Fruit fly (Drosophila melanogaster) whole organism, wandering third instar larva: Measurements from ENCODE around the gene CG14506.

Source experiments
- CG32264 ChIP-seq: fragments of 200-800 bp; sonication (Bioruptor generic); optimal IDR thresholded peaks from 2 replicates; lab custom pipeline; 2016; ENCODE audit warnings: missing biosample characterization, missing genetic modification characterization
- CG9705 ChIP-seq: fragments of 200-800 bp; sonication (Bioruptor generic); optimal IDR thresholded peaks from 2 replicates; lab custom pipeline; 2018; ENCODE audit warnings: missing biosample characterization, mild to moderate bottlenecking, missing genetic modification characterization
- CrebA ChIP-seq: fragments of 200-800 bp; sonication (Bioruptor generic); optimal IDR thresholded peaks from 2 replicates; lab custom pipeline; 2016; ENCODE audit warnings: missing biosample characterization, mild to moderate bottlenecking, missing genetic modification characterization, borderline replicate concordance
- Dfd ChIP-seq: fragments of >200 bp; optimal IDR thresholded peaks from 2 replicates; lab custom pipeline; 2017; ENCODE audit warnings: missing biosample characterization, missing genetic modification characterization
- Dif ChIP-seq: fragments of 200-275, 200-300 bp; sonication (Bioruptor generic); optimal IDR thresholded peaks from 2 replicates; lab custom pipeline; 2018; ENCODE audit warnings: missing biosample characterization, missing genetic modification characterization; ENCODE audit not compliant: partially characterized antibody
- GATAd ChIP-seq: sonication (Bioruptor generic); optimal IDR thresholded peaks from 2 replicates; lab custom pipeline; 2016; ENCODE audit warnings: missing biosample characterization, missing genetic modification characterization
- HLH106 ChIP-seq: fragments of 200-800 bp; optimal IDR thresholded peaks from 3 replicates; lab custom pipeline; 2019; ENCODE audit warnings: missing biosample characterization, mild to moderate bottlenecking, missing genetic modification characterization, moderate library complexity
- Hnf4 ChIP-seq: fragments of 200-800 bp; sonication (Bioruptor generic); optimal IDR thresholded peaks from 2 replicates; lab custom pipeline; 2016; ENCODE audit warnings: missing biosample characterization, mild to moderate bottlenecking, missing genetic modification characterization
- Hr83 ChIP-seq: fragments of 200-300 bp; sonication (Bioruptor generic); optimal IDR thresholded peaks from 2 replicates; lab custom pipeline; 2016; ENCODE audit warnings: missing biosample characterization, mild to moderate bottlenecking, missing genetic modification characterization, moderate library complexity; ENCODE audit not compliant: poor library complexity, severe bottlenecking
- Jra ChIP-seq: sonication (Bioruptor generic); optimal IDR thresholded peaks from 2 replicates; lab custom pipeline; 2016; ENCODE audit warnings: missing biosample characterization, missing genetic modification characterization
- Mio ChIP-seq: sonication (Bioruptor generic); optimal IDR thresholded peaks from 2 replicates; lab custom pipeline; 2016; ENCODE audit warnings: missing biosample characterization, missing genetic modification characterization
- Myc ChIP-seq: fragments of >200 bp; optimal IDR thresholded peaks from 2 replicates; lab custom pipeline; 2017
- OdsH ChIP-seq: fragments of 200-800 bp; sonication (Bioruptor generic); optimal IDR thresholded peaks from 2 replicates; lab custom pipeline; 2016; ENCODE audit warnings: missing biosample characterization, mild to moderate bottlenecking, missing genetic modification characterization
- Sp1 ChIP-seq: fragments of 200-800 bp; sonication (Bioruptor generic); optimal IDR thresholded peaks from 3 replicates; lab custom pipeline; 2019; ENCODE audit warnings: missing biosample characterization, mild to moderate bottlenecking, missing genetic modification characterization, moderate library complexity
- Vsx2 ChIP-seq: fragments of 200-300, 225-300 bp; sonication (Bioruptor generic); optimal IDR thresholded peaks from 2 replicates; lab custom pipeline; 2018; ENCODE audit warnings: missing biosample characterization, missing genetic modification characterization; ENCODE audit not compliant: partially characterized antibody
- br ChIP-seq: fragments of 200-800 bp; sonication (Bioruptor generic); optimal IDR thresholded peaks from 2 replicates; lab custom pipeline; 2016; ENCODE audit warnings: missing biosample characterization, missing genetic modification characterization
- brk ChIP-seq: fragments of 200-800 bp; sonication (Bioruptor generic); optimal IDR thresholded peaks from 2 replicates; lab custom pipeline; 2016; ENCODE audit warnings: missing biosample characterization, mild to moderate bottlenecking, missing genetic modification characterization
- dmrt93B ChIP-seq: fragments of 200-800 bp; sonication (Bioruptor generic); optimal IDR thresholded peaks from 2 replicates; lab custom pipeline; 2018; ENCODE audit warnings: missing biosample characterization, mild to moderate bottlenecking, missing genetic modification characterization
- dsf ChIP-seq: sonication (Bioruptor generic); optimal IDR thresholded peaks from 2 replicates; lab custom pipeline; 2016; ENCODE audit warnings: missing biosample characterization, missing genetic modification characterization, borderline replicate concordance
- ey ChIP-seq: fragments of 200-800 bp; sonication (Bioruptor generic); optimal IDR thresholded peaks from 2 replicates; lab custom pipeline; 2016; ENCODE audit warnings: missing biosample characterization, missing genetic modification characterization
- foxo ChIP-seq, 2 experiments: fragments of 200-800 bp; sonication (Bioruptor generic); optimal IDR thresholded peaks; 2 replicates in 1 of 2; 3 replicates in 1 of 2; lab custom pipeline; 2016 to 2017; ENCODE audit warnings: missing biosample characterization in 2 of 2, missing genetic modification characterization in 2 of 2
- fru ChIP-seq: fragments of 200-800 bp; sonication (Bioruptor generic); optimal IDR thresholded peaks from 3 replicates; lab custom pipeline; 2016; ENCODE audit warnings: missing biosample characterization, mild to moderate bottlenecking, missing genetic modification characterization
- h ChIP-seq: fragments of 200-800 bp; sonication (Bioruptor generic); optimal IDR thresholded peaks from 3 replicates; lab custom pipeline; 2016; ENCODE audit warnings: missing biosample characterization, mild to moderate bottlenecking, missing genetic modification characterization
- jim ChIP-seq: fragments of 175-275, 200-325 bp; sonication (Bioruptor generic); optimal IDR thresholded peaks from 2 replicates; lab custom pipeline; 2016; ENCODE audit warnings: missing biosample characterization, mild to moderate bottlenecking, missing genetic modification characterization
- pan ChIP-seq: fragments of >200 bp; optimal IDR thresholded peaks from 2 replicates; lab custom pipeline; 2017
- psq ChIP-seq: fragments of 200-800 bp; sonication (Bioruptor generic); optimal IDR thresholded peaks from 3 replicates; lab custom pipeline; 2017; ENCODE audit warnings: missing biosample characterization, mild to moderate bottlenecking, missing genetic modification characterization, moderate library complexity
- rgr ChIP-seq: fragments of 200-800 bp; sonication (Bioruptor generic); optimal IDR thresholded peaks from 3 replicates; lab custom pipeline; 2016; ENCODE audit warnings: missing biosample characterization, mild to moderate bottlenecking, missing genetic modification characterization
- sage ChIP-seq: fragments of 200-800 bp; sonication (Bioruptor generic); optimal IDR thresholded peaks from 2 replicates; lab custom pipeline; 2016; ENCODE audit warnings: missing biosample characterization, mild to moderate bottlenecking, missing genetic modification characterization
- sv ChIP-seq: fragments of 200-800 bp; sonication (Bioruptor generic); optimal IDR thresholded peaks from 3 replicates; lab custom pipeline; 2016; ENCODE audit warnings: missing biosample characterization, missing genetic modification characterization
- tai ChIP-seq: sonication (Bioruptor generic); optimal IDR thresholded peaks from 2 replicates; lab custom pipeline; 2016; ENCODE audit warnings: missing biosample characterization, missing genetic modification characterization
- woc ChIP-seq: sonication (Bioruptor generic); optimal IDR thresholded peaks from 2 replicates; lab custom pipeline; 2016; ENCODE audit warnings: missing biosample characterization, mild to moderate bottlenecking, missing genetic modification characterization

CG14506 gene

DNA sequence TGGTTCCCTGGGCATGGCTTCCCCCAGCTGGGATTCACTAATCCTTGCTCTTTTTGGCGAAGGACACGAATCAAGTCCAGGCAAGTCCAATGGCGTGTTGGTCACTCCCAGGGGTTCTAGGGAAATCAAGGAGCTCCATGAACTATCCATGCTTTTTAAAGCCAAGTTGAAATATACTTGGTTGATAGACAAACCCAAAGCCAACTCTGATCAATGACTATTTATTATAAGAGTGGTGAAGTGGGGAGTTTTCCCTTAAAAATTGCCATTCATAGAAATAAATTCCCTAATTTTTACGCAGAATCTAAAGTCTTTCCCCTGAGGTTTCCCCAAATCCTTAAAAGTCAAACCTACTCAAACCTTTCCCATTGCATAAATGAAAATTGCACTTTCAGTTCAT lies at the start of gene CG14506:
Gene CG14506, minus strand, starts transcription at position 101 of the 400 bp plus-strand sequence.
- TF ChIP-seq dmrt93B (GFP tag; lab: Kevin White, UChicago), result no peak
- TF ChIP-seq Myc, result no peak
- TF ChIP-seq CG9705, result no peak
- TF ChIP-seq br, result no peak
- TF ChIP-seq OdsH, result no peak
- no peak for TF ChIP-seq psq
- no peak for TF ChIP-seq CrebA (GFP tag; lab: Kevin White, UChicago)
- no peak for TF ChIP-seq brk (GFP tag; lab: Kevin White, UChicago)
- TF ChIP-seq h, result no peak
- TF ChIP-seq HLH106 (tag; lab: Kevin White, UChicago), result no peak
- TF ChIP-seq tai, result no peak
- TF ChIP-seq rgr (GFP tag; lab: Kevin White, UChicago), result no peak
- TF ChIP-seq jim (GFP tag; lab: Kevin White, UChicago), result no peak
- TF ChIP-seq ey, result no peak
- TF ChIP-seq Mio (GFP tag; lab: Kevin White, UChicago), result no peak
- TF ChIP-seq dsf (GFP tag; lab: Kevin White, UChicago), result no peak
- TF ChIP-seq, all 38 proteins: peak for 0

DNA sequence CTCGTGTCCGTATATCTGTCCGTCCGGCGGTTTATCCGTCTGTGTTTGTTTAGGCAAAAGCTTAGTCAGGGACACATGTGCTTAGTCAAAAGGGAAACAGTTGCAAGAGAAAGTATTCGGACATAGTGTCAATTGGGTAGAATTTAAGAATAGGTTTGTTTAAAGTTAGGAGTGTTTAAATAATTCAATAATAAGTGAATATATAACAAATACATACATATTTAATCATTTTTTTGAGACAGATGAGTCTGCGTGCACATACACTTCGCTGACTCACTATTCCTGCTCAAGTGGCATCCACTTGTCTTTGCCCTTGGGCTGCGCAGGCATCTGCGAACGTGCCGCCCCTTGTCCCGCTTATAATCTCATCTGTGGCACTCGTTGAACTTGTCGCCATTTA lies 31.6 kb upstream of the CG14506 start:
- TF ChIP-seq CG32264 (GFP tag; lab: Kevin White, UChicago), result no peak
- TF ChIP-seq Vsx2 (GFP tag; lab: Kevin White, UChicago), result no peak
- no peak for TF ChIP-seq woc
- no peak for TF ChIP-seq OdsH
- no peak for TF ChIP-seq brk (GFP tag; lab: Kevin White, UChicago)

DNA sequence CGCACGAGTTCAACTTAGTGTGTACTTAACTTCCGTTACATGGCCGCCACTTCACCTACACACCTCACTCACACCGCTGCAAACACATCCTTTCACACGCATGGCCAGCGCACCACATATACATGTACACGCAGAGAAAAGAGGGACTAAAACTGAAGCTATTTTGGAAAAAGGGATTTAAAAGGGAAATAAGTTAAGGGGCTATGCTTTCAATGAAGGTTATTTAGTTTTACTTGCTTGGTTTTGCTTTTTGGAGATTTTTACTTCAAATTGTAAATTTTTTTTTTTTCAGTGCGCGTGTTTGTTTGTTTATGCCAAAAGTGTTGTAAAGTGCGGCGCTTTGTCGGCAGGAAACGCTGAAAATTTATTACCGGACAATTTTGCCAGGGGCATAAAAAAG lies 25.7 kb upstream of the CG14506 start:
- TF ChIP-seq foxo (GFP tag; optimal IDR thresholded peaks at IDR 0.05; lab: Kevin White, UChicago) (peak in 1 of 2 experiments; percentile 8), Dfd (GFP tag; lab: Kevin White, UChicago) (no peak), h (peak; percentile 10)

DNA sequence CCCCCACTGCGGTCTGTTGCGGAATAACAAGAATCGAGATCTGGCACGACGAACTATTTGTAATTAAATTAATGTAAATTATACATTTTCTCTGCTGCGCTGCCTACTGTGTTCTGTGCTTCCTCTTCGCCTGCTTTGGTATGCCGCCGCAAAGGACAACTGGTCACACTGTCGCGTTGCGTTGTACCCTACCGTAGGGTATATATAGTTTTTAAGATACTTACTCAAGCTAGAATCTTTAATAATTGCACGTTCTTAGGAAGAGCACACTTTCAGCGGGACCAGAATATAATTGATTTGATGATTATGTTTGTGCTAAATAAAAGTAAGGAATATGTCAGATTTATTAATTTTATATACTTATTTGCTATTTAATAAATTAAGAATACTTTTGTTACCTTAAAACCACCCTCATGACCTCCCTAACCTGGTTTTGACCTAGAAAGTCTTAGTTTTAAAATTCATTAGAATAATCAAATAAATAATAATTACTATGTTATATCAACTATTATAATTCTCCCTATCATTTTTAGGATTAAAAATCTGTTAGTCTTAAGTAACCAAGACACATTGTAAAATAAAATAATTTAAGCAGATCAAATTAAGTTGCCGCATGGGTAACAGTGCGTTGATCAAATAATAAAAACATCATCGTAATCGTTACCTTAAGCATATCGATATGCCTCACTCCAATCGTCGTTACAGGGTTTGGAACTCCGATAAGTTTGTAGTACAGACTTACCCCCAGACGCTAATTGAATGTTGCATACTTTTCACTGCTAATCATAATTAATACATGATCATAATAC lies 22.7 kb upstream of the CG14506 start, which contains the start of gene Cnx99A:
Gene Cnx99A, minus strand, starts transcription at position 164 of the 809 bp plus-strand sequence.
- peak; percentile 19 for TF ChIP-seq Jra (GFP tag; lab: Kevin White, UChicago)
- TF ChIP-seq ey, result peak; percentile 49
- peak; percentile 77 for TF ChIP-seq Hnf4 (GFP tag; lab: Kevin White, UChicago)
- peak; percentile 45 for TF ChIP-seq dmrt93B (GFP tag; lab: Kevin White, UChicago)
- TF ChIP-seq rgr (GFP tag; lab: Kevin White, UChicago), result peak; percentile 81
- peak; percentile 27 for TF ChIP-seq pan (lab: Kevin White, UChicago)
- peak; percentile 70 for TF ChIP-seq h
- peak; percentile 59 for TF ChIP-seq sv (GFP tag; lab: Kevin White, UChicago)
- TF ChIP-seq woc, result peak; percentile 79
- peak; percentile 0 for TF ChIP-seq Vsx2 (GFP tag; lab: Kevin White, UChicago)
- TF ChIP-seq psq, result peak; percentile 67
- TF ChIP-seq foxo (GFP tag; optimal IDR thresholded peaks at IDR 0.05; lab: Kevin White, UChicago), result peak in 1 of 2 experiments; percentile 79
- peak; percentile 83 for TF ChIP-seq HLH106 (tag; lab: Kevin White, UChicago)
- peak; percentile 66 for TF ChIP-seq Myc
- peak; percentile 78 for TF ChIP-seq Sp1
- peak; percentile 61 for TF ChIP-seq OdsH
- TF ChIP-seq CG9705, result peak; percentile 42
- TF ChIP-seq br, result peak; percentile 61
- TF ChIP-seq fru (GFP tag; lab: Kevin White, UChicago), result peak; percentile 56
- peak; percentile 53 for TF ChIP-seq sage (GFP tag; lab: Kevin White, UChicago)
- TF ChIP-seq brk (GFP tag; lab: Kevin White, UChicago), result peak; percentile 72
- peak; percentile 74 for TF ChIP-seq Hr83 (GFP tag; lab: Kevin White, UChicago)

DNA sequence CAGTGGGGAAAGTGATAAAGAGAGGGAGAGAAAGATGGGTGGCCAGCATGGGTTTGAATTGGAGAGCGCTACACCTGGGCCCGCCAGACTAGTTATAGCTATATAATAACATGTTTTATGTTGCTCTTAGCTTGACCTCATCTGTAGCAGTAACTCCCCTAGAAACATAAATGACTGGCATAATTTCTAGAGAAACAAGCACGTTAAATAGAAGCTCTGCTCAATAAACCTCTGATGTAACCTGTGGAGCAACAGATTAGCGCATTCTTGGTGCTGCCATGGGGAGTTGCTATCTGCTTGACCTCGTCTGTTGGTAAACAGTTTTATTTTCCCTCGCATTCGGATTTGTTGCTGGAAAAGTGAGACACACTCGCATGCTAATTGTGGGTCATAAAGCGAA lies 21.7 kb upstream of the CG14506 start:
- TF ChIP-seq CG9705 (peak; percentile 11), ey (peak; percentile 17), dmrt93B (GFP tag; lab: Kevin White, UChicago) (peak; percentile 39), Sp1 (peak; percentile 28), Dif (GFP tag; lab: Kevin White, UChicago) (no peak), brk (GFP tag; lab: Kevin White, UChicago) (no peak), Vsx2 (GFP tag; lab: Kevin White, UChicago) (no peak), GATAd (no peak), br (peak; percentile 21), CG32264 (GFP tag; lab: Kevin White, UChicago) (no peak), foxo (GFP tag; optimal IDR thresholded peaks at IDR 0.05; lab: Kevin White, UChicago) (peak in 1 of 2 experiments; percentile 40), fru (GFP tag; lab: Kevin White, UChicago) (peak; percentile 15), h (peak; percentile 22), Myc (no peak), OdsH (peak; percentile 27), HLH106 (tag; lab: Kevin White, UChicago) (peak; percentile 63), rgr (GFP tag; lab: Kevin White, UChicago) (peak; percentile 42)
